Fruit fly (Drosophila melanogaster) whole organism, wandering third instar larva: Measurements from ENCODE around the gene Ythdc1.

Experiments
- Abd-B ChIP-seq: fragments of >200 bp; optimal IDR thresholded peaks from 2 replicates; lab custom pipeline; 2017; ENCODE audit warnings: missing biosample characterization, missing genetic modification characterization
- CG9705 ChIP-seq: fragments of 200-800 bp; sonication (Bioruptor generic); optimal IDR thresholded peaks from 2 replicates; lab custom pipeline; 2018; ENCODE audit warnings: missing biosample characterization, mild to moderate bottlenecking, missing genetic modification characterization
- Dfd ChIP-seq: fragments of >200 bp; optimal IDR thresholded peaks from 2 replicates; lab custom pipeline; 2017; ENCODE audit warnings: missing biosample characterization, missing genetic modification characterization
- GATAd ChIP-seq: sonication (Bioruptor generic); optimal IDR thresholded peaks from 2 replicates; lab custom pipeline; 2016; ENCODE audit warnings: missing biosample characterization, missing genetic modification characterization
- HLH106 ChIP-seq: fragments of 200-800 bp; optimal IDR thresholded peaks from 3 replicates; lab custom pipeline; 2019; ENCODE audit warnings: missing biosample characterization, mild to moderate bottlenecking, missing genetic modification characterization, moderate library complexity
- Hnf4 ChIP-seq: fragments of 200-800 bp; sonication (Bioruptor generic); optimal IDR thresholded peaks from 2 replicates; lab custom pipeline; 2016; ENCODE audit warnings: missing biosample characterization, mild to moderate bottlenecking, missing genetic modification characterization
- Hr78 ChIP-seq: fragments of >200 bp; optimal IDR thresholded peaks from 2 replicates; lab custom pipeline; 2017; ENCODE audit warnings: missing biosample characterization, missing genetic modification characterization
- Jra ChIP-seq: sonication (Bioruptor generic); optimal IDR thresholded peaks from 2 replicates; lab custom pipeline; 2016; ENCODE audit warnings: missing biosample characterization, missing genetic modification characterization
- Mio ChIP-seq: sonication (Bioruptor generic); optimal IDR thresholded peaks from 2 replicates; lab custom pipeline; 2016; ENCODE audit warnings: missing biosample characterization, missing genetic modification characterization
- Myc ChIP-seq: fragments of >200 bp; optimal IDR thresholded peaks from 2 replicates; lab custom pipeline; 2017
- N ChIP-seq: fragments of >200 bp; optimal IDR thresholded peaks from 2 replicates; lab custom pipeline; 2018; ENCODE audit warnings: missing biosample characterization, missing external identifiers, missing genetic modification characterization
- OdsH ChIP-seq: fragments of 200-800 bp; sonication (Bioruptor generic); optimal IDR thresholded peaks from 2 replicates; lab custom pipeline; 2016; ENCODE audit warnings: missing biosample characterization, mild to moderate bottlenecking, missing genetic modification characterization
- Rel ChIP-seq, 2 experiments: fragments of 200-800 bp; sonication (Bioruptor generic) in 1 of 2; optimal IDR thresholded peaks; 2 replicates in 1 of 2; 3 replicates in 1 of 2; lab custom pipeline; 2016 to 2019; ENCODE audit warnings: mild to moderate bottlenecking in 2 of 2, missing biosample characterization in 2 of 2, missing genetic modification characterization in 2 of 2, moderate library complexity in 1 of 2
- Sp1 ChIP-seq: fragments of 200-800 bp; sonication (Bioruptor generic); optimal IDR thresholded peaks from 3 replicates; lab custom pipeline; 2019; ENCODE audit warnings: missing biosample characterization, mild to moderate bottlenecking, missing genetic modification characterization, moderate library complexity
- Vsx2 ChIP-seq: fragments of 200-300, 225-300 bp; sonication (Bioruptor generic); optimal IDR thresholded peaks from 2 replicates; lab custom pipeline; 2018; ENCODE audit warnings: missing biosample characterization, missing genetic modification characterization; ENCODE audit not compliant: partially characterized antibody
- br ChIP-seq: fragments of 200-800 bp; sonication (Bioruptor generic); optimal IDR thresholded peaks from 2 replicates; lab custom pipeline; 2016; ENCODE audit warnings: missing biosample characterization, missing genetic modification characterization
- brk ChIP-seq: fragments of 200-800 bp; sonication (Bioruptor generic); optimal IDR thresholded peaks from 2 replicates; lab custom pipeline; 2016; ENCODE audit warnings: missing biosample characterization, mild to moderate bottlenecking, missing genetic modification characterization
- dl ChIP-seq, 2 experiments: fragments of 175-275, 200-275 bp in 1 of 2; fragments of 200-275 bp in 1 of 2; sonication (Bioruptor generic); optimal IDR thresholded peaks; lab custom pipeline; 2018; ENCODE audit warnings: mild to moderate bottlenecking in 2 of 2, missing biosample characterization in 2 of 2, missing genetic modification characterization in 2 of 2, moderate library complexity in 2 of 2; ENCODE audit not compliant: partially characterized antibody in 2 of 2, insufficient read depth in 1 of 2
- dmrt93B ChIP-seq: fragments of 200-800 bp; sonication (Bioruptor generic); optimal IDR thresholded peaks from 2 replicates; lab custom pipeline; 2018; ENCODE audit warnings: missing biosample characterization, mild to moderate bottlenecking, missing genetic modification characterization
- dsf ChIP-seq: sonication (Bioruptor generic); optimal IDR thresholded peaks from 2 replicates; lab custom pipeline; 2016; ENCODE audit warnings: missing biosample characterization, missing genetic modification characterization, borderline replicate concordance
- ey ChIP-seq: fragments of 200-800 bp; sonication (Bioruptor generic); optimal IDR thresholded peaks from 2 replicates; lab custom pipeline; 2016; ENCODE audit warnings: missing biosample characterization, missing genetic modification characterization
- foxo ChIP-seq, 2 experiments: fragments of 200-800 bp; sonication (Bioruptor generic); optimal IDR thresholded peaks; 2 replicates in 1 of 2; 3 replicates in 1 of 2; lab custom pipeline; 2016 to 2017; ENCODE audit warnings: missing biosample characterization in 2 of 2, missing genetic modification characterization in 2 of 2
- fru ChIP-seq: fragments of 200-800 bp; sonication (Bioruptor generic); optimal IDR thresholded peaks from 3 replicates; lab custom pipeline; 2016; ENCODE audit warnings: missing biosample characterization, mild to moderate bottlenecking, missing genetic modification characterization
- h ChIP-seq: fragments of 200-800 bp; sonication (Bioruptor generic); optimal IDR thresholded peaks from 3 replicates; lab custom pipeline; 2016; ENCODE audit warnings: missing biosample characterization, mild to moderate bottlenecking, missing genetic modification characterization
- jim ChIP-seq: fragments of 175-275, 200-325 bp; sonication (Bioruptor generic); optimal IDR thresholded peaks from 2 replicates; lab custom pipeline; 2016; ENCODE audit warnings: missing biosample characterization, mild to moderate bottlenecking, missing genetic modification characterization
- lola ChIP-seq: fragments of >200 bp; optimal IDR thresholded peaks from 2 replicates; lab custom pipeline; 2017; ENCODE audit warnings: missing biosample characterization, missing genetic modification characterization
- pan ChIP-seq: fragments of >200 bp; optimal IDR thresholded peaks from 2 replicates; lab custom pipeline; 2017
- psq ChIP-seq: fragments of 200-800 bp; sonication (Bioruptor generic); optimal IDR thresholded peaks from 3 replicates; lab custom pipeline; 2017; ENCODE audit warnings: missing biosample characterization, mild to moderate bottlenecking, missing genetic modification characterization, moderate library complexity
- rgr ChIP-seq: fragments of 200-800 bp; sonication (Bioruptor generic); optimal IDR thresholded peaks from 3 replicates; lab custom pipeline; 2016; ENCODE audit warnings: missing biosample characterization, mild to moderate bottlenecking, missing genetic modification characterization
- sage ChIP-seq: fragments of 200-800 bp; sonication (Bioruptor generic); optimal IDR thresholded peaks from 2 replicates; lab custom pipeline; 2016; ENCODE audit warnings: missing biosample characterization, mild to moderate bottlenecking, missing genetic modification characterization
- sv ChIP-seq: fragments of 200-800 bp; sonication (Bioruptor generic); optimal IDR thresholded peaks from 3 replicates; lab custom pipeline; 2016; ENCODE audit warnings: missing biosample characterization, missing genetic modification characterization
- tai ChIP-seq: sonication (Bioruptor generic); optimal IDR thresholded peaks from 2 replicates; lab custom pipeline; 2016; ENCODE audit warnings: missing biosample characterization, missing genetic modification characterization
- usp ChIP-seq: fragments of >200 bp; optimal IDR thresholded peaks from 2 replicates; lab custom pipeline; 2017; ENCODE audit warnings: missing biosample characterization, missing genetic modification characterization
- woc ChIP-seq: sonication (Bioruptor generic); optimal IDR thresholded peaks from 2 replicates; lab custom pipeline; 2016; ENCODE audit warnings: missing biosample characterization, mild to moderate bottlenecking, missing genetic modification characterization

Ythdc1 gene

dm6 chr3L:3343260-3343659, 30.7 kb downstream of the Ythdc1 start (continued):
- TF ChIP-seq ey (GFP tag; lab: Kevin White, UChicago), result peak; percentile 79
- peak; percentile 78 for TF ChIP-seq Hnf4 (GFP tag; lab: Kevin White, UChicago)
- TF ChIP-seq Sp1 (GFP tag; lab: Kevin White, UChicago), result peak; percentile 90
- no peak for TF ChIP-seq Vsx2 (GFP tag; lab: Kevin White, UChicago)
- peak; percentile 59 for TF ChIP-seq dmrt93B (GFP tag; lab: Kevin White, UChicago)
- TF ChIP-seq jim, result no peak
- TF ChIP-seq Jra (GFP tag; lab: Kevin White, UChicago), result peak; percentile 38
- TF ChIP-seq dl (GFP tag; optimal IDR thresholded peaks at IDR 0.05; lab: Kevin White, UChicago; ENCODE audit: insufficient read depth in 1 of 2, partially characterized antibody in 2 of 2), result no peak
- no peak for TF ChIP-seq Mio
- TF ChIP-seq psq (GFP tag; lab: Kevin White, UChicago), result peak; percentile 85

- TF ChIP-seq tai (GFP tag; lab: Kevin White, UChicago) (peak; percentile 10), dl (GFP tag; optimal IDR thresholded peaks at IDR 0.05; lab: Kevin White, UChicago; ENCODE audit: insufficient read depth in 1 of 2, partially characterized antibody in 2 of 2) (no peak), pan (lab: Kevin White, UChicago) (no peak), Sp1 (GFP tag; lab: Kevin White, UChicago) (peak; percentile 77), ey (GFP tag; lab: Kevin White, UChicago) (peak; percentile 78), rgr (GFP tag; lab: Kevin White, UChicago) (peak; percentile 76), brk (GFP tag; lab: Kevin White, UChicago) (peak; percentile 3), Hnf4 (GFP tag; lab: Kevin White, UChicago) (peak; percentile 75), sage (peak; percentile 49), fru (GFP tag; lab: Kevin White, UChicago) (peak; percentile 76), OdsH (GFP tag; lab: Kevin White, UChicago) (peak; percentile 63), woc (peak; percentile 74), Vsx2 (GFP tag; lab: Kevin White, UChicago) (no peak), Mio (peak; percentile 15), Rel (GFP tag; optimal IDR thresholded peaks at IDR 0.05; lab: Kevin White, UChicago) (no peak), Rel (tag; optimal IDR thresholded peaks at IDR 0.05; lab: Kevin White, UChicago) (peak; percentile 13), lola (GFP tag; lab: Kevin White, UChicago) (no peak), Hr78 (GFP tag; lab: Kevin White, UChicago) (no peak), h (peak; percentile 69), dmrt93B (GFP tag; lab: Kevin White, UChicago) (peak; percentile 39), Dfd (GFP tag; lab: Kevin White, UChicago) (no peak), CG9705 (peak; percentile 41), psq (GFP tag; lab: Kevin White, UChicago) (peak; percentile 64), br (GFP tag; lab: Kevin White, UChicago) (peak; percentile 73), usp (GFP tag; lab: Kevin White, UChicago) (no peak), dsf (GFP tag; lab: Kevin White, UChicago) (no peak), N (no peak), foxo (GFP tag; optimal IDR thresholded peaks at IDR 0.05; lab: Kevin White, UChicago) (peak in 1 of 2 experiments; percentile 77), HLH106 (peak; percentile 58), sv (GFP tag; lab: Kevin White, UChicago) (no peak), Abd-B (GFP tag; lab: Kevin White, UChicago) (no peak)
Observed at dm6 chr3L:3342307-3342940, 31.5 kb downstream of the Ythdc1 start.

- TF ChIP-seq psq (GFP tag; lab: Kevin White, UChicago) (peak; percentile 13), Sp1 (GFP tag; lab: Kevin White, UChicago) (peak; percentile 26), fru (GFP tag; lab: Kevin White, UChicago) (peak; percentile 44), lola (GFP tag; lab: Kevin White, UChicago) (no peak), br (GFP tag; lab: Kevin White, UChicago) (peak; percentile 6), rgr (GFP tag; lab: Kevin White, UChicago) (peak; percentile 58), OdsH (GFP tag; lab: Kevin White, UChicago) (peak; percentile 14), GATAd (GFP tag; lab: Kevin White, UChicago) (no peak), Hnf4 (GFP tag; lab: Kevin White, UChicago) (peak; percentile 10), h (no peak), ey (GFP tag; lab: Kevin White, UChicago) (peak; percentile 58), tai (GFP tag; lab: Kevin White, UChicago) (no peak), Myc (lab: Kevin White, UChicago) (no peak), HLH106 (peak; percentile 35), Mio (no peak), foxo (GFP tag; optimal IDR thresholded peaks at IDR 0.05; lab: Kevin White, UChicago) (peak in 1 of 2 experiments; percentile 18)
Observed at dm6 chr3L:3339695-3340226, 34.2 kb downstream of the Ythdc1 start.
